Worm (Caenorhabditis elegans) whole organism, early embryonic: ENCODE data around the gene C48D1.1.

ENCODE experiments used
- B0310.2 ChIP-seq: sonication (generic microtip); optimal IDR thresholded peaks from 2 replicates; lab custom pipeline; 2016; ENCODE audit warnings: mild to moderate bottlenecking, missing genetic modification characterization, missing compliant biosample characterization
- aly-1 ChIP-seq: sonication (generic microtip); optimal IDR thresholded peaks from 2 replicates; lab custom pipeline; 2016; ENCODE audit warnings: missing genetic modification characterization, missing compliant biosample characterization
- ama-1 ChIP-seq: fragments of 150-350 bp; optimal IDR thresholded peaks from 2 replicates; lab custom pipeline; 2014
- ceh-13 ChIP-seq: fragments of 200-800 bp; sonication (Bioruptor generic); optimal IDR thresholded peaks from 2 replicates; lab custom pipeline; 2018; ENCODE audit warnings: mild to moderate bottlenecking, missing genetic modification characterization, missing compliant biosample characterization
- ets-7 ChIP-seq: sonication (generic microtip); optimal IDR thresholded peaks from 2 replicates; lab custom pipeline; 2016; ENCODE audit warnings: missing genotype, missing genetic modification characterization, missing compliant biosample characterization
- flt-1 ChIP-seq: fragments of 200-800 bp; sonication (Bioruptor generic); IDR thresholded peaks from 2 replicates; pipeline ENCODE4 v1.3.6; 2022; ENCODE audit warnings: missing genetic modification characterization, missing compliant biosample characterization
- hmbx-1 ChIP-seq: sonication (generic microtip); optimal IDR thresholded peaks from 2 replicates; lab custom pipeline; 2016; ENCODE audit warnings: mild to moderate bottlenecking, missing genetic modification characterization, missing compliant biosample characterization
- hnd-1 ChIP-seq: sonication (generic microtip); optimal IDR thresholded peaks from 2 replicates; lab custom pipeline; 2016; ENCODE audit warnings: missing genetic modification characterization, missing compliant biosample characterization
- pes-1 ChIP-seq: fragments of 200-800 bp; sonication (Bioruptor generic); IDR thresholded peaks from 2 replicates; pipeline ENCODE4 v1.3.6; 2022; ENCODE audit warnings: missing genetic modification reagents, missing genetic modification characterization, missing compliant biosample characterization
- sea-1 ChIP-seq: fragments of 200-800 bp; sonication (Bioruptor generic); conservative IDR thresholded peaks from 2 replicates; pipeline ENCODE4 v1.3.6; 2022; ENCODE audit warnings: missing genetic modification characterization, missing compliant biosample characterization
- tbx-11 ChIP-seq: fragments of 200-800 bp; sonication (Bioruptor generic); IDR thresholded peaks from 2 replicates; pipeline ENCODE4 v1.3.6; 2022; ENCODE audit warnings: missing genetic modification characterization, missing compliant biosample characterization
- tra-4 ChIP-seq: sonication (generic microtip); optimal IDR thresholded peaks from 2 replicates; lab custom pipeline; 2017; ENCODE audit warnings: missing genetic modification characterization, missing compliant biosample characterization

DNA sequence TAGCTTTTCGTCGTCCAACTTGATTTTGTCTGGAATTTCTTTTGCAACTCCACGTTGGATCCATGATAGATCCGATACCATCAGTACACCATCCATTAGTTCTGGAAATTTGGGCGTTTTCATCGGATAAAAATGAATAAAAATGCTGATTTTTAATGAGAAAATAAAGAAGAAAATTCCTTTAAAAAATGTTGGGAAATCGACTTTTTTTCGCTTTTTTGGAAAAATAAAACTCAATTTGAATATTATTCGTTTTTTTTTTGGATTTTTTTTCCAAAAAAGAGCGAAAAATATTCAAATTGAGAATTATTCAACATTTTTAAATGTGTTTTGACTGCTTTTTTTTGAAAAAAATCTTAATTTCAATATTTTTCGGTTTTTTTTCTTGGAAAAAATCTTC is 39.3 kb upstream of the C48D1.1 start, which contains the start of gene pwp-1:
- TF ChIP-seq pes-1 (GFP tag; lab: Robert Waterston, UW) (no peak), flt-1 (GFP tag; lab: Robert Waterston, UW) (no peak), ets-7 (tag; lab: Kevin White, UChicago) (no peak), ama-1 (lab: Kevin White, UChicago) (no peak), aly-1 (tag; lab: Kevin White, UChicago) (no peak), ceh-13 (GFP tag; lab: Kevin White, UChicago) (no peak), tra-4 (no peak), hnd-1 (tag; lab: Kevin White, UChicago) (no peak), B0310.2 (no peak), tbx-11 (GFP tag; lab: Robert Waterston, UW) (no peak), hmbx-1 (no peak), sea-1 (GFP tag; lab: Robert Waterston, UW) (no peak)
